Worm (Caenorhabditis elegans): ENCODE results near the gene hrg-7.

hrg-7 gene

ce11 chrV:12716447-12716846 lies 25.4 kb upstream of the hrg-7 start, which contains the start of gene str-178:
TSS of gene str-178 (minus strand) at chrV:12716547.
- TF ChIP-seq pha-2 (tag; optimal IDR thresholded peaks at IDR 0.05): no peak
- TF ChIP-seq ahr-1 (tag; optimal IDR thresholded peaks at IDR 0.05): no peak
- TF ChIP-seq pax-1 (tag; optimal IDR thresholded peaks at IDR 0.05): no peak
- no peak for TF ChIP-seq pqm-1 (tag; optimal IDR thresholded peaks at IDR 0.05)
- TF ChIP-seq ttx-3 (tag; optimal IDR thresholded peaks at IDR 0.05): no peak
- TF ChIP-seq nfya-1 (tag; optimal IDR thresholded peaks at IDR 0.05): no peak
- TF ChIP-seq ceh-2 (tag; optimal IDR thresholded peaks at IDR 0.05): no peak
- no peak for TF ChIP-seq nhr-11 (tag; optimal IDR thresholded peaks at IDR 0.05)
- no peak for TF ChIP-seq ceh-22 (tag; optimal IDR thresholded peaks at IDR 0.05)
- no peak for TF ChIP-seq ceh-19 (GFP tag; optimal IDR thresholded peaks at IDR 0.05)
- no peak for TF ChIP-seq hlh-6 (tag; optimal IDR thresholded peaks at IDR 0.05)
- no peak for TF ChIP-seq elt-4 (tag; optimal IDR thresholded peaks at IDR 0.05)
- no peak for TF ChIP-seq hlh-30 (tag; optimal IDR thresholded peaks at IDR 0.05; ENCODE audit: insufficient read depth)
- no peak for TF ChIP-seq hlh-8 (tag; optimal IDR thresholded peaks at IDR 0.05)
- no peak for TF ChIP-seq fax-1 (tag; optimal IDR thresholded peaks at IDR 0.05)
- no peak for TF ChIP-seq pat-9 (tag; optimal IDR thresholded peaks at IDR 0.05)
- TF ChIP-seq npax-4 (tag; optimal IDR thresholded peaks at IDR 0.05): no peak
- no peak for TF ChIP-seq ceh-14 (tag; optimal IDR thresholded peaks at IDR 0.05)
- no peak for TF ChIP-seq ceh-24 (tag; optimal IDR thresholded peaks at IDR 0.05)
- TF ChIP-seq ceh-6 (GFP tag; optimal IDR thresholded peaks at IDR 0.05): no peak

- TF ChIP-seq ceh-18 (tag; optimal IDR thresholded peaks at IDR 0.05): no peak
- TF ChIP-seq pros-1 (tag; optimal IDR thresholded peaks at IDR 0.05): no peak
- no peak for TF ChIP-seq odd-2 (tag; optimal IDR thresholded peaks at IDR 0.05)
- no peak for TF ChIP-seq hlh-30 (tag; optimal IDR thresholded peaks at IDR 0.05; ENCODE audit: insufficient read depth)
Measured at ce11 chrV:12718622-12719021, 23.2 kb upstream of the hrg-7 start, which contains the start of gene str-181. TSS of gene str-181 (minus strand) at chrV:12718722.

DNA sequence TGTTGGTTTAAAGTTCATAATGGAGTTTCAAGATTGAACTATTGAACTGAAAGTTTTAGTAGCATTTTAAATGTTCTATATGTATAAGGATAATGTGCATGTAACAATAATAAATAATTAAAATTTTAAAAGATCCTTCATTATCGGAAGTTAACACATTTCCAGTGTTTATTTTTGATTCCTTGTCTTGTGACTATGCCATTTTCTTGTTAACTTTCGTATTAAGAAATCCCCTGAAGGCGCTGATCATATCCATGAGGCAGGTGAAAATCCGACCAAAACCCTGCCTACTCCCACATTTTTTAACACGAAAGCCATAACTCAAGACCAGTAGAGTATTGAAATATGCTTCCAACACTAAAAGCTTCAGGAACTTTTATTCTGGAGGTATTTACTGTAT lies 22.1 kb upstream of the hrg-7 start, which contains the start of gene R11D1.7:
Gene R11D1.7, plus strand, starts transcription at position 301 of the 400 bp plus-strand sequence.
- TF ChIP-seq hlh-15 (tag; optimal IDR thresholded peaks at IDR 0.05) (no peak), hlh-30 (tag; optimal IDR thresholded peaks at IDR 0.05; ENCODE audit: insufficient read depth) (no peak), syd-9 (tag; optimal IDR thresholded peaks at IDR 0.05) (no peak), pqm-1 (tag; optimal IDR thresholded peaks at IDR 0.05) (no peak), nfya-1 (tag; optimal IDR thresholded peaks at IDR 0.05) (no peak), ceh-31 (tag; optimal IDR thresholded peaks at IDR 0.05) (no peak)

DNA sequence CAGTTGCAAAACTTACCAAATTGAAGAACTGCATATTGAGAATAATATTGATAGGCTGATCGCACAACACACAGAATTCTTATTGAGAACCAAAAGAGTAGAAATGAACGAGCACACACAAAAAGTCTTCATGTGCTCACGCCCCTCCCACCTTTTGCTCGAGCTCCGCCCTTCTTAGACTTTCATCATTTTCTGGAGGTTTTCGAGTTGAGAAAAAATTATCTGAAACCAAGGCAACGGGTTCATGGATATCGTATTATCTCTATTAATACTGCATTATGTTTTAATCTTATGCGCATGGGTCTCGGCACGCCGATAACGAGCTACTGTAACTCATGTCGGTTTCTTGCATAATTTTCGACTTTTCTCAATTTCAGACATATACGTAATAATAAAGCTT lies 15.9 kb upstream of the hrg-7 start, which contains the start of gene R11D1.12:
Gene R11D1.12, minus strand, starts transcription at position 101 of the 400 bp plus-strand sequence.
- no peak for TF ChIP-seq dve-1 (tag; optimal IDR thresholded peaks at IDR 0.05)
- no peak for TF ChIP-seq sox-4 (tag; optimal IDR thresholded peaks at IDR 0.05)
- TF ChIP-seq ztf-16 (tag; optimal IDR thresholded peaks at IDR 0.05): no peak
- TF ChIP-seq dmd-4 (tag; optimal IDR thresholded peaks at IDR 0.05; ENCODE audit: borderline replicate concordance): no peak
- TF ChIP-seq npax-4 (tag; optimal IDR thresholded peaks at IDR 0.05): no peak
- no peak for TF ChIP-seq sdc-2 (tag; optimal IDR thresholded peaks at IDR 0.05)
- no peak for TF ChIP-seq unc-55 (GFP tag; optimal IDR thresholded peaks at IDR 0.05)
- no peak for TF ChIP-seq ceh-18 (tag; optimal IDR thresholded peaks at IDR 0.05)
- TF ChIP-seq pros-1 (tag; optimal IDR thresholded peaks at IDR 0.05): no peak
- no peak for TF ChIP-seq hlh-30 (tag; optimal IDR thresholded peaks at IDR 0.05; ENCODE audit: insufficient read depth)
- TF ChIP-seq lim-6 (tag; optimal IDR thresholded peaks at IDR 0.05): no peak
- TF ChIP-seq ets-4 (tag; optimal IDR thresholded peaks at IDR 0.05): no peak
- TF ChIP-seq hlh-6 (tag; optimal IDR thresholded peaks at IDR 0.05): no peak
- no peak for TF ChIP-seq che-1 (tag; optimal IDR thresholded peaks at IDR 0.05)
- no peak for TF ChIP-seq ceh-22 (tag; optimal IDR thresholded peaks at IDR 0.05)
- no peak for TF ChIP-seq ceh-34 (tag; optimal IDR thresholded peaks at IDR 0.05)

Measured in whole organism, late embryonic.